Worm (Caenorhabditis elegans) whole organism, young adult: ENCODE measurements around the gene stdh-1.

Experiments used
- B0336.3 ChIP-seq: fragments of 200-800 bp; sonication (Bioruptor generic); IDR thresholded peaks from 2 replicates; pipeline ENCODE4 v1.3.6; 2022; ENCODE audit warnings: missing genetic modification characterization, missing compliant biosample characterization
- F23B12.7 ChIP-seq: sonication (generic microtip); optimal IDR thresholded peaks from 2 replicates; lab custom pipeline; 2017; ENCODE audit warnings: missing genetic modification characterization, mild to moderate bottlenecking, missing compliant biosample characterization, antibody characterized with exemption, moderate library complexity; ENCODE audit not compliant: insufficient read depth
- K11D2.4 ChIP-seq: fragments of 200-800 bp; sonication (Bioruptor generic); IDR thresholded peaks from 2 replicates; pipeline ENCODE4 v1.3.6; 2022; ENCODE audit warnings: missing genetic modification reagents, missing genetic modification characterization, missing compliant biosample characterization
- Y53F4B.3 ChIP-seq: fragments of 200-800 bp; sonication (Bioruptor generic); IDR thresholded peaks from 2 replicates; pipeline ENCODE4 v1.3.6; 2022; ENCODE audit warnings: missing genetic modification reagents, missing genetic modification characterization, missing compliant biosample characterization
- Y53G8AR.9 ChIP-seq: fragments of 200-800 bp; sonication (Bioruptor generic); conservative IDR thresholded peaks from 2 replicates; pipeline ENCODE4 v1.3.6; 2022; ENCODE audit warnings: missing genetic modification reagents, missing genetic modification characterization, missing compliant biosample characterization
- Y56A3A.18 ChIP-seq: fragments of 200-800 bp; sonication (Bioruptor generic); IDR thresholded peaks from 2 replicates; pipeline ENCODE4 v1.3.6; 2022; ENCODE audit warnings: missing genetic modification reagents, missing genetic modification characterization, missing compliant biosample characterization
- Y67H2A.10 ChIP-seq: fragments of 200-800 bp; sonication (Bioruptor generic); conservative IDR thresholded peaks from 2 replicates; pipeline ENCODE4 v1.3.6; 2022; ENCODE audit warnings: missing genetic modification reagents, missing genetic modification characterization, missing compliant biosample characterization
- Y79H2A.3 ChIP-seq: fragments of 200-800 bp; sonication (Bioruptor generic); conservative IDR thresholded peaks from 2 replicates; pipeline ENCODE4 v1.3.6; 2022; ENCODE audit warnings: missing genetic modification reagents, missing genetic modification characterization, missing compliant biosample characterization
- Y95B8A.8 ChIP-seq: fragments of 200-800 bp; sonication (Bioruptor generic); IDR thresholded peaks from 2 replicates; pipeline ENCODE4 v1.3.6; 2022; ENCODE audit warnings: missing genetic modification reagents, missing genetic modification characterization, missing compliant biosample characterization
- ama-1 ChIP-seq, 3 experiments: fragments of 150-350 bp in 1 of 3; sonication (generic microtip) in 2 of 3; optimal IDR thresholded peaks; 2 replicates each; lab custom pipeline; 2014 to 2018; ENCODE audit warnings: missing biosample characterization in 2 of 3, missing genetic modification characterization in 2 of 3, missing genetic modification reagents in 2 of 3
- aptf-2 ChIP-seq: fragments of 200-800 bp; sonication (Bioruptor generic); conservative IDR thresholded peaks from 2 replicates; pipeline ENCODE4 v1.3.6; 2022; ENCODE audit warnings: missing genetic modification reagents, missing genetic modification characterization, missing compliant biosample characterization
- athp-1 ChIP-seq: sonication (generic microtip); optimal IDR thresholded peaks from 2 replicates; lab custom pipeline; 2017; ENCODE audit warnings: mild to moderate bottlenecking, missing genetic modification characterization, missing compliant biosample characterization
- attf-3 ChIP-seq: fragments of 200-800 bp; sonication (Bioruptor generic); conservative IDR thresholded peaks from 2 replicates; pipeline ENCODE4 v1.3.6; 2022; ENCODE audit warnings: missing genetic modification reagents, missing genetic modification characterization, missing compliant biosample characterization
- bed-2 ChIP-seq: fragments of 200-800 bp; sonication (Bioruptor generic); IDR thresholded peaks from 2 replicates; pipeline ENCODE4 v1.3.6; 2022; ENCODE audit warnings: missing genetic modification reagents, missing genetic modification characterization, missing compliant biosample characterization
- cebp-1 ChIP-seq, 2 experiments: fragments of 200-800 bp in 1 of 2; sonication (Bioruptor generic) in 1 of 2; sonication (generic microtip) in 1 of 2; IDR thresholded peaks in 1 of 2; optimal IDR thresholded peaks in 1 of 2; 2 replicates each; pipeline versions ENCODE4 v1.3.6 to Lab custom; 2017 to 2022; ENCODE audit warnings: missing compliant biosample characterization in 2 of 2, missing genetic modification characterization in 2 of 2, mild to moderate bottlenecking in 1 of 2, missing genetic modification reagents in 1 of 2, moderate library complexity in 1 of 2
- ceh-100 ChIP-seq: fragments of 200-800 bp; sonication (Bioruptor generic); IDR thresholded peaks from 2 replicates; pipeline ENCODE4 v1.3.6; 2022; ENCODE audit warnings: missing genetic modification reagents, missing genetic modification characterization, missing compliant biosample characterization
- die-1 ChIP-seq: sonication (generic microtip); optimal IDR thresholded peaks from 2 replicates; lab custom pipeline; 2016; ENCODE audit warnings: missing genotype, mild to moderate bottlenecking, missing genetic modification characterization, missing compliant biosample characterization
- dox-1 ChIP-seq: fragments of 200-800 bp; sonication (Bioruptor generic); IDR thresholded peaks from 2 replicates; pipeline ENCODE4 v1.3.6; 2022; ENCODE audit warnings: missing genetic modification reagents, missing genetic modification characterization, missing compliant biosample characterization
- dpff-1 ChIP-seq: sonication (generic microtip); optimal IDR thresholded peaks from 2 replicates; lab custom pipeline; 2017; ENCODE audit warnings: mild to moderate bottlenecking, missing genetic modification characterization, missing compliant biosample characterization
- egrh-3 ChIP-seq: fragments of 200-800 bp; sonication (Bioruptor generic); IDR thresholded peaks from 2 replicates; pipeline ENCODE4 v1.3.6; 2022; ENCODE audit warnings: missing genetic modification reagents, missing genetic modification characterization, missing compliant biosample characterization
- ets-4 ChIP-seq: fragments of 200-800 bp; sonication (Bioruptor generic); optimal IDR thresholded peaks from 2 replicates; lab custom pipeline; 2018; ENCODE audit warnings: mild to moderate bottlenecking, missing genetic modification characterization, missing compliant biosample characterization
- hlh-12 ChIP-seq: sonication (generic microtip); optimal IDR thresholded peaks from 2 replicates; lab custom pipeline; 2016; ENCODE audit warnings: missing genetic modification characterization, missing compliant biosample characterization
- hlh-26 ChIP-seq: fragments of 200-800 bp; sonication (Bioruptor generic); conservative IDR thresholded peaks from 2 replicates; pipeline ENCODE4 v1.3.6; 2022; ENCODE audit warnings: missing genetic modification reagents, missing genetic modification characterization, missing compliant biosample characterization
- let-526 ChIP-seq: fragments of 200-800 bp; sonication (Bioruptor generic); IDR thresholded peaks from 2 replicates; pipeline ENCODE4 v1.3.6; 2022; ENCODE audit warnings: missing genetic modification reagents, missing genetic modification characterization, missing compliant biosample characterization
- lin-35 ChIP-seq, 3 experiments: fragments of 150-350 bp in 2 of 3; sonication (generic microtip) in 1 of 3; optimal IDR thresholded peaks; 2 replicates each; lab custom pipeline; 2014 to 2018; ENCODE audit warnings: missing biosample characterization in 3 of 3, missing genetic modification characterization in 3 of 3, missing genetic modification reagents in 3 of 3
- madf-10 ChIP-seq: sonication (generic microtip); optimal IDR thresholded peaks from 2 replicates; lab custom pipeline; 2016; ENCODE audit warnings: mild to moderate bottlenecking, missing genetic modification characterization, missing compliant biosample characterization
- madf-3 ChIP-seq: fragments of 200-800 bp; sonication (Bioruptor generic); IDR thresholded peaks from 2 replicates; pipeline ENCODE4 v1.3.6; 2022; ENCODE audit warnings: missing genetic modification reagents, missing genetic modification characterization, missing compliant biosample characterization
- mcd-1 ChIP-seq: fragments of 200-800 bp; sonication (Bioruptor generic); IDR thresholded peaks from 2 replicates; pipeline ENCODE4 v1.3.6; 2022; ENCODE audit warnings: missing genetic modification reagents, missing genetic modification characterization, missing compliant biosample characterization
- mxl-1 ChIP-seq: sonication (generic microtip); optimal IDR thresholded peaks from 2 replicates; lab custom pipeline; 2016; ENCODE audit warnings: missing genetic modification characterization, missing compliant biosample characterization
- nfya-1 ChIP-seq: sonication (generic microtip); optimal IDR thresholded peaks from 2 replicates; lab custom pipeline; 2017; ENCODE audit warnings: antibody characterized with exemption, missing compliant biosample characterization, missing genetic modification characterization, borderline replicate concordance; ENCODE audit not compliant: insufficient read depth
- nfyb-1 ChIP-seq: fragments of 200-800 bp; sonication (Bioruptor generic); IDR thresholded peaks from 2 replicates; pipeline ENCODE4 v1.3.6; 2022; ENCODE audit warnings: missing genetic modification reagents, missing genetic modification characterization, missing compliant biosample characterization
- nhr-179 ChIP-seq: sonication (generic microtip); optimal IDR thresholded peaks from 2 replicates; lab custom pipeline; 2016; ENCODE audit warnings: mild to moderate bottlenecking, missing genetic modification characterization, missing compliant biosample characterization
- pbrm-1 ChIP-seq: fragments of 200-800 bp; sonication (Bioruptor generic); IDR thresholded peaks from 2 replicates; pipeline ENCODE4 v1.3.6; 2022; ENCODE audit warnings: missing genetic modification reagents, missing genetic modification characterization, missing compliant biosample characterization
- pha-4 ChIP-seq: fragments of 150-350 bp; sonication (generic microtip); optimal IDR thresholded peaks from 2 replicates; lab custom pipeline; 2014; ENCODE audit warnings: missing biosample characterization, missing genetic modification reagents, missing genetic modification characterization
- repo-1 ChIP-seq: sonication (generic microtip); optimal IDR thresholded peaks from 2 replicates; lab custom pipeline; 2017; ENCODE audit warnings: mild to moderate bottlenecking, missing genetic modification characterization, missing compliant biosample characterization
- sea-2 ChIP-seq: fragments of 200-800 bp; sonication (Bioruptor generic); IDR thresholded peaks from 2 replicates; pipeline ENCODE4 v1.3.6; 2022; ENCODE audit warnings: missing genetic modification characterization, missing compliant biosample characterization
- snpc-1.1 ChIP-seq: sonication (generic microtip); optimal IDR thresholded peaks from 2 replicates; lab custom pipeline; 2017; ENCODE audit warnings: missing genetic modification characterization, mild to moderate bottlenecking, missing compliant biosample characterization, antibody characterized with exemption, moderate library complexity, missing genotype, missing genetic modification reagents; ENCODE audit not compliant: insufficient read depth
- snpc-3.4 ChIP-seq: sonication (generic microtip); optimal IDR thresholded peaks from 2 replicates; lab custom pipeline; 2017; ENCODE audit warnings: missing genetic modification characterization, mild to moderate bottlenecking, missing compliant biosample characterization, antibody characterized with exemption, moderate library complexity, missing genotype, missing genetic modification reagents
- xnd-1 ChIP-seq: sonication (generic microtip); optimal IDR thresholded peaks from 2 replicates; lab custom pipeline; 2016; ENCODE audit warnings: missing genotype, missing genetic modification reagents, missing genetic modification characterization, missing compliant biosample characterization
- zim-3 ChIP-seq: sonication (generic microtip); optimal IDR thresholded peaks from 2 replicates; lab custom pipeline; 2017; ENCODE audit warnings: mild to moderate bottlenecking, missing genetic modification characterization, moderate library complexity, missing compliant biosample characterization
- ztf-28 ChIP-seq: fragments of 200-800 bp; sonication (Bioruptor generic); IDR thresholded peaks from 2 replicates; pipeline ENCODE4 v1.3.6; 2022; ENCODE audit warnings: missing genetic modification reagents, missing genetic modification characterization, missing compliant biosample characterization
- ztf-3 ChIP-seq: fragments of 200-800 bp; sonication (Bioruptor generic); optimal IDR thresholded peaks from 2 replicates; lab custom pipeline; 2018; ENCODE audit warnings: mild to moderate bottlenecking, missing genetic modification characterization, missing compliant biosample characterization

The stdh-1 gene

ce11 chrV:13907557-13908104 lies 1.3 kb downstream of the stdh-1 start (continued):
- no peak for TF ChIP-seq bed-2 (GFP tag; lab: Robert Waterston, UW)
- TF ChIP-seq zim-3 (tag; lab: Kevin White, UChicago): peak; percentile 16
- TF ChIP-seq hlh-12 (tag; lab: Kevin White, UChicago): no peak
- no peak for TF ChIP-seq xnd-1 (tag; lab: Kevin White, UChicago)
- no peak for TF ChIP-seq egrh-3 (GFP tag; lab: Robert Waterston, UW)
- TF ChIP-seq sea-2 (GFP tag; lab: Robert Waterston, UW): peak; percentile 22; the same call in 1 of the 2 replicates
- TF ChIP-seq nhr-179 (tag; lab: Kevin White, UChicago): no peak
- TF ChIP-seq K11D2.4 (GFP tag; lab: Robert Waterston, UW): peak; percentile 84
- no peak for TF ChIP-seq dpff-1 (tag; lab: Kevin White, UChicago)
- peak; percentile 61; the same call in 1 of the 2 replicates for TF ChIP-seq pbrm-1 (GFP tag; lab: Robert Waterston, UW)
- peak; percentile 69 for TF ChIP-seq madf-3 (GFP tag; lab: Robert Waterston, UW)
- TF ChIP-seq snpc-3.4: no peak
- peak; percentile 54; the same call in 1 of the 2 replicates for TF ChIP-seq Y67H2A.10 (GFP tag; lab: Robert Waterston, UW)
- TF ChIP-seq mcd-1 (GFP tag; lab: Robert Waterston, UW): peak; percentile 70
- peak; percentile 55 for TF ChIP-seq pha-4
- peak; percentile 35 for TF ChIP-seq die-1 (tag; lab: Kevin White, UChicago)
- peak; percentile 84 for TF ChIP-seq let-526 (GFP tag; lab: Robert Waterston, UW)
- peak; percentile 95 for TF ChIP-seq Y53G8AR.9 (GFP tag; lab: Robert Waterston, UW)
- TF ChIP-seq F23B12.7 (tag; lab: Kevin White, UChicago): no peak
- TF ChIP-seq Y53F4B.3: no peak; the same call in 1 of the 2 replicates
- TF ChIP-seq mxl-1: no peak

- 0 out of 2 replicates have a peak, but pooled peaks have one; percentile 5 for TF ChIP-seq aptf-2 (GFP tag; lab: Robert Waterston, UW)
- peak; percentile 7; the same call in 1 of the 2 replicates for TF ChIP-seq Y56A3A.18 (GFP tag; lab: Robert Waterston, UW)
- TF ChIP-seq cebp-1 (GFP tag; IDR thresholded peaks at IDR 0.05; lab: Robert Waterston, UW): no peak
- TF ChIP-seq cebp-1 (tag; optimal IDR thresholded peaks at IDR 0.05; lab: Kevin White, UChicago): peak; percentile 29
- TF ChIP-seq dox-1: peak; percentile 57
- TF ChIP-seq ama-1 (optimal IDR thresholded peaks at IDR 0.05; lab: Kevin White, UChicago): peak; percentile 53
- TF ChIP-seq ama-1 (GFP tag; optimal IDR thresholded peaks at IDR 0.05; lab: Kevin White, UChicago): no peak
- peak; percentile 41 for TF ChIP-seq ztf-3 (GFP tag; lab: Kevin White, UChicago)
- TF ChIP-seq pha-4: no peak
- no peak for TF ChIP-seq repo-1
- TF ChIP-seq ets-4: no peak
- TF ChIP-seq pbrm-1 (GFP tag; lab: Robert Waterston, UW): no peak; the same call in 1 of the 2 replicates
- TF ChIP-seq nfyb-1 (GFP tag; lab: Robert Waterston, UW): peak; percentile 64
- peak; percentile 33; the same call in 1 of the 2 replicates for TF ChIP-seq ztf-28 (GFP tag; lab: Robert Waterston, UW)
- peak; percentile 45 for TF ChIP-seq K11D2.4 (GFP tag; lab: Robert Waterston, UW)
- peak; percentile 1 for TF ChIP-seq athp-1 (tag; lab: Kevin White, UChicago)
- peak in 1 of 3 experiments; percentile 39 for TF ChIP-seq lin-35 (GFP tag; optimal IDR thresholded peaks at IDR 0.05; lab: Kevin White, UChicago)
- TF ChIP-seq madf-3 (GFP tag; lab: Robert Waterston, UW): 0 out of 2 replicates have a peak, but pooled peaks have one; percentile 27
- TF ChIP-seq Y95B8A.8 (GFP tag; lab: Robert Waterston, UW): peak; percentile 71; the same call in 1 of the 2 replicates
- no peak for TF ChIP-seq madf-10 (tag; lab: Kevin White, UChicago)
- TF ChIP-seq B0336.3 (GFP tag; lab: Robert Waterston, UW): peak; percentile 15
- no peak for TF ChIP-seq nfya-1
- peak; percentile 6; the same call in 1 of the 2 replicates for TF ChIP-seq Y79H2A.3 (GFP tag; lab: Robert Waterston, UW)
- no peak for TF ChIP-seq snpc-1.1
- no peak for TF ChIP-seq hlh-26 (GFP tag; lab: Robert Waterston, UW)
- TF ChIP-seq attf-3 (GFP tag; lab: Robert Waterston, UW): 0 out of 2 replicates have a peak, but pooled peaks have one; percentile 8
- TF ChIP-seq dpff-1 (tag; lab: Kevin White, UChicago): no peak
- no peak for TF ChIP-seq ceh-100 (GFP tag; lab: Robert Waterston, UW)
Observed at ce11 chrV:13908120-13908915, 2.0 kb downstream of the stdh-1 start.
